Fruit fly (Drosophila melanogaster) whole organism, adult: ENCODE measurements around the gene CG32263.

Experiments
- CG11617 ChIP-seq: fragments of 200-800 bp; sonication (Bioruptor generic); optimal IDR thresholded peaks from 2 replicates; lab custom pipeline; 2017; ENCODE audit warnings: mild to moderate bottlenecking, missing biosample characterization, missing genetic modification reagents, missing genetic modification characterization
- CG12768 ChIP-seq: fragments of 200-800 bp; sonication (Bioruptor generic); optimal IDR thresholded peaks from 2 replicates; lab custom pipeline; 2017; ENCODE audit warnings: missing biosample characterization, missing genetic modification characterization, mild to moderate bottlenecking, moderate library complexity, missing genetic modification reagents
- CG14711 ChIP-seq: fragments of 200-800 bp; sonication (Bioruptor generic); optimal IDR thresholded peaks from 2 replicates; lab custom pipeline; 2018; ENCODE audit warnings: missing biosample characterization, mild to moderate bottlenecking, missing genetic modification characterization, moderate library complexity
- CG1620 ChIP-seq: fragments of 200-800 bp; sonication (Bioruptor generic); optimal IDR thresholded peaks from 2 replicates; lab custom pipeline; 2016; ENCODE audit warnings: missing biosample characterization, missing genetic modification characterization
- CG33017 ChIP-seq: fragments of 200-800 bp; sonication (Bioruptor generic); optimal IDR thresholded peaks from 2 replicates; lab custom pipeline; 2018; ENCODE audit warnings: missing biosample characterization, mild to moderate bottlenecking, missing genetic modification characterization, moderate library complexity
- CG5204 ChIP-seq: fragments of 200-800 bp; sonication (Bioruptor generic); optimal IDR thresholded peaks from 2 replicates; lab custom pipeline; 2016; ENCODE audit warnings: missing biosample characterization, missing genetic modification characterization
- CG7045 ChIP-seq: fragments of 200-800 bp; sonication (Bioruptor generic); optimal IDR thresholded peaks from 2 replicates; lab custom pipeline; 2017; ENCODE audit warnings: missing biosample characterization, mild to moderate bottlenecking, missing genetic modification characterization
- CG7101 ChIP-seq: fragments of 200-800 bp; sonication (Bioruptor generic); optimal IDR thresholded peaks from 2 replicates; lab custom pipeline; 2018; ENCODE audit warnings: missing biosample characterization, mild to moderate bottlenecking, missing genetic modification characterization, moderate library complexity
- Clk ChIP-seq: fragments of 200-800 bp; sonication (Bioruptor generic); optimal IDR thresholded peaks from 2 replicates; lab custom pipeline; 2017; ENCODE audit warnings: missing biosample characterization, missing genetic modification characterization
- Crg-1 ChIP-seq: fragments of 200-800 bp; sonication (Bioruptor generic); optimal IDR thresholded peaks from 2 replicates; lab custom pipeline; 2016; ENCODE audit warnings: missing biosample characterization, missing genetic modification characterization
- Hr96 ChIP-seq: fragments of 200-800 bp; sonication (Bioruptor generic); optimal IDR thresholded peaks from 2 replicates; lab custom pipeline; 2016; ENCODE audit warnings: missing biosample characterization, missing genetic modification characterization
- Mnt ChIP-seq: fragments of 200-800 bp; sonication (Bioruptor generic); optimal IDR thresholded peaks from 2 replicates; lab custom pipeline; 2016; ENCODE audit warnings: missing biosample characterization, mild to moderate bottlenecking, missing genetic modification characterization
- bab1 ChIP-seq: fragments of 200-800 bp; sonication (Bioruptor generic); optimal IDR thresholded peaks from 3 replicates; lab custom pipeline; 2019; ENCODE audit warnings: missing biosample characterization, mild to moderate bottlenecking, missing genetic modification characterization, moderate library complexity
- cic ChIP-seq: fragments of 200-800 bp; sonication (Bioruptor generic); optimal IDR thresholded peaks from 2 replicates; lab custom pipeline; 2017; ENCODE audit warnings: missing biosample characterization, mild to moderate bottlenecking, missing genetic modification characterization, moderate library complexity
- cnc ChIP-seq, 2 experiments: fragments of >200 bp; optimal IDR thresholded peaks; 2 replicates each; lab custom pipeline; 2017
- kay ChIP-seq: fragments of 200-800 bp; sonication (Bioruptor generic); peaks from one replicate; lab custom pipeline; 2016; ENCODE audit warnings: missing biosample characterization, missing genetic modification characterization, borderline replicate concordance
- ovo ChIP-seq: fragments of 200-800 bp; sonication (Bioruptor generic); optimal IDR thresholded peaks from 2 replicates; lab custom pipeline; 2016; ENCODE audit warnings: missing biosample characterization, missing genetic modification characterization
- pad ChIP-seq: fragments of 200-800 bp; sonication (Bioruptor generic); optimal IDR thresholded peaks from 3 replicates; lab custom pipeline; 2017; ENCODE audit warnings: missing biosample characterization, missing genetic modification characterization, mild to moderate bottlenecking, moderate library complexity, missing genetic modification reagents
- tj ChIP-seq: fragments of 200-800 bp; sonication (Bioruptor generic); optimal IDR thresholded peaks from 3 replicates; lab custom pipeline; 2017; ENCODE audit warnings: missing biosample characterization, mild to moderate bottlenecking, missing genetic modification characterization, moderate library complexity
- toe ChIP-seq: fragments of 200-800 bp; sonication (Bioruptor generic); optimal IDR thresholded peaks from 2 replicates; lab custom pipeline; 2016; ENCODE audit warnings: missing biosample characterization, missing genetic modification characterization

CG32263 gene

DNA sequence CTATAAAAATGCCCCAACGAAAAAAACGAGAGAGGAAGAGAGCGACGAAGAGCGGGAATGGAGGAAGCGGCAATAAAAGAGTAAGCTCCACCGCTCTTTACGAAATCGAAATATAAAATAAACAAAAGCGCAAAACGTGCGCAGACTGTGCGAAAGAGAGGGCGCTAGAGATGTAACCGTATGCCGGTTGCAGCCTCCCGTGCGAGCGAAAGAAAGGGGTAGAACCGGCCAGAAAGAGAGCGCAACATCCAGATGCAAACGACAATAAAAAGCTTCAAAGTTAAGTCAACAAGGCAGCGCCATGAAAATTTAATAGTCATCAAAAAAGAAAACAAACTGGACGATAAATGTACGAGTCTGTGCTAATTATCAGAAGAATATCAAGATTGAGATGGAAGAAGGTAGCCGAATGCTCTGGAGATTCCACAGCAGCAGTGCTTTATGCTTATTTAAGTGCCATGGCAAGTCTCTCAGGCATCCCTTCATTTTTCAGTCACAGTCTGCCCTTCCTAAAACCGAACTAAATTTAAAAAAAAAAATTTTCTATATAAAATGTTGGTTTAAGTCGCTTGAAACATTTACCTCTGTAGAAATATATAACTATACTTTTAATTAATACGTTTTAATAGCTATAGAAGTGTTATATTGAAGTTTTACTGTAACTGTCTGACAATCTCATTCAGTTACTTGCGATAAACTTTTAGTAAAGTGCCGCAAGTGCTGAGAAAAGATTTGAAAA, 45.0 kb downstream of the CG32263 start:
- peak; percentile 47 for TF ChIP-seq CG5204
- peak; percentile 12 for TF ChIP-seq ovo (GFP tag; lab: Kevin White, UChicago)
- TF ChIP-seq CG7101 (tag; lab: Kevin White, UChicago), result peak; percentile 83
- no peak for TF ChIP-seq toe (GFP tag; lab: Kevin White, UChicago)
- peak; percentile 33 for TF ChIP-seq CG7045 (GFP tag; lab: Kevin White, UChicago)
- TF ChIP-seq CG11617 (GFP tag; lab: Kevin White, UChicago), result peak; percentile 54
- TF ChIP-seq Hr96 (GFP tag; lab: Kevin White, UChicago), result peak; percentile 17
- peak; percentile 80 for TF ChIP-seq cic
- peak; percentile 55 for TF ChIP-seq pad (GFP tag; lab: Kevin White, UChicago)
- peak; percentile 72 for TF ChIP-seq Clk (GFP tag; lab: Kevin White, UChicago)
- peak; percentile 70 for TF ChIP-seq tj
- peak; percentile 31 for TF ChIP-seq bab1 (GFP tag; lab: Kevin White, UChicago)
- peak; percentile 82 for TF ChIP-seq CG33017 (tag; lab: Kevin White, UChicago)
- no peak for TF ChIP-seq CG1620 (GFP tag; lab: Kevin White, UChicago)
- peak; percentile 61 for TF ChIP-seq CG12768 (GFP tag; lab: Kevin White, UChicago)
- TF ChIP-seq CG14711 (tag; lab: Kevin White, UChicago), result peak; percentile 67
- TF ChIP-seq Crg-1 (GFP tag; lab: Kevin White, UChicago), result peak; percentile 13
- no peak for TF ChIP-seq kay
- peak; percentile 64 for TF ChIP-seq Mnt (GFP tag; lab: Kevin White, UChicago)
- no peak for TF ChIP-seq cnc (optimal IDR thresholded peaks at IDR 0.05; lab: Kevin White, UChicago)

DNA sequence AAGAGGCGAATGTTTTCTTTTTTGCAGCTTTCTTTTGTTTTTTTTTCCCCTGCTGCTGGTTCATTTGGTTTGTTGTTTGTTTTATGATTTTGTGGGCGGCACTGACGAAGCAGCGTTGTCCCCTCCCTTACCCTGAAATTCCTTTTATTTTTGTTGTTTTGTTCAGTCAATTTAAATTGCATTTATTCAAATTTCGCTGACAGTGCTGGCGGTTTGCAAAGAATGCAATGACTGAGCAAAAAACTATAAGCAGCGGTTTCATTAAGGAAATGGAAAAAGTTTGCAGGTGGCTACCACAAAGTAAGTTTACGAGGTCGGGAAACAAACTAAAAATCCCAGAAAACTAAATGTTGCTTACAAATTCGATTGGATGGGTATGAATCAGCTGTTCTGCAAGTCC, 46.6 kb downstream of the CG32263 start:
- TF ChIP-seq tj, result peak; percentile 96
- no peak for TF ChIP-seq toe (GFP tag; lab: Kevin White, UChicago)

DNA sequence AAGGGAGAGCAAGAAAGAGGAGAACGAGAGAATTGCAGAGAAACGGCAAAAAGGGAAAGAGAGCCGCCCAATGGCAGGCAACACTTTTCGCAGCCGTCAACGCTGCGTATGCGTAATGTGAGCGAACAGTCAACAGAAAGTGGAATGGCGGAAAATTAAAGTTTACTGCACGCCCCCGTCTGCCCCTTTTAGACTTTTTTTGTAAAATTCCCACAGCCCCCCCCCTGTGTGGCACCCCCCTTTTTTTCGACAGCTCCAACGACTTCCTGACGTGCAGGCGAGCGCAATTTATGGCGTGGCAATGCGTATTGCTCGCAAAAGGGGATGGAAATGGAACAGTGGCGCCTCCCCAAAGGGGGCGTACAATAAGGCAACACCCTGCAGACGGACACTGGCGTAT, 47.6 kb downstream of the CG32263 start:
- TF ChIP-seq kay (no peak), CG1620 (GFP tag; lab: Kevin White, UChicago) (no peak), CG5204 (no peak), CG7101 (tag; lab: Kevin White, UChicago) (no peak), CG7045 (GFP tag; lab: Kevin White, UChicago) (no peak), ovo (GFP tag; lab: Kevin White, UChicago) (no peak), bab1 (GFP tag; lab: Kevin White, UChicago) (no peak), CG33017 (tag; lab: Kevin White, UChicago) (no peak), CG12768 (GFP tag; lab: Kevin White, UChicago) (no peak), Mnt (GFP tag; lab: Kevin White, UChicago) (no peak), tj (no peak), pad (GFP tag; lab: Kevin White, UChicago) (no peak), Crg-1 (GFP tag; lab: Kevin White, UChicago) (no peak), cic (no peak), Hr96 (GFP tag; lab: Kevin White, UChicago) (no peak), cnc (optimal IDR thresholded peaks at IDR 0.05; lab: Kevin White, UChicago) (no peak), Clk (GFP tag; lab: Kevin White, UChicago) (no peak), CG14711 (tag; lab: Kevin White, UChicago) (no peak)

DNA sequence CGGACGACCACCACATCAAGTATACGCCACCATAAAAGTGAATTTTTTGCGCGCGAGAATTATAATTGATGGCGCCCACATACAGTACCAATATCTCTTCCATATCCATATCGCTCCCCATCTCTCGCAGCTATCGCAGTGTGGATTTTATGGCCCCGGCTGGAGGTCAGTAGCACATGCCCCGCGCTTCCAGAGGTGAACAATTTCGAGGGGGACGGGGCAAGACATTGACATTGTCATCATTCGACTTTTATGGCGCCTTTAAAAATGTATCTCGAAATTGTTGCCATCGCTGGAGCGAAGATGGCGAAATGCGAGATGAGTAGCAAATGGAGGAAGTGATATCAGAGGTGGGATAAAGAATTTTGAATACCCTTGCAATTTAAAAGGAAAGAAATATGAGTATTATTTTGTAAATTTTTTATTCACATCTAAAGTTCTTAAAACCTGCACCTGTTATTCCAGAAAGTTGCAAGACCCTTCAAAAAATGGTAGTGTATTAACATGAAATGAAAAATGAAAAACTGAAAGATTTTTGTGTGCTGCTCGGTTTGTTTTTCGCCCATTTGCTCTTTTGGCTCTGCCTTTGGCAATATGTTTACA, 50.4 kb downstream of the CG32263 start:
- TF ChIP-seq tj (peak; percentile 56), CG12768 (GFP tag; lab: Kevin White, UChicago) (no peak)
